Worm (Caenorhabditis elegans): ENCODE results near the gene C35D10.10.

DNA sequence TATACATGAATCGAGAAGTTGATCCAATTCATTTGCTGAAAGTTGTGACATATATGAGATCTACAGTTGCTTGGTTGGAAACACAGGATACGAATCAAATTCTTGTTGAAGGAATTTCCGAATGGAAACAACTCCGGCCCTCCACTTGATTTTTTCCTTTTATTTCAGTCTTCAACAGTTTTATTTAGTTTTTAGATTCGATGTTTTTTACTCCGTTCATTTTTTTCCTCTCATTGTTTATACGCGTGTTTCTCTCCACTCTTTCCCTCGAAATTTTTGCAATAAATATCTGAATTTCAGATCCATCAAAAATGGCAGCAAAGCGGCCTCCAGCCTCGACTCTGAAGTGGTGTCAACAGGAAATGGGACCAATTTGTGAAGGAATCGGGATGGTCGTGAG is 1.5 kb upstream of the C35D10.10 start, which contains the start of gene coq-8:
- TF ChIP-seq tbx-37 (GFP tag; conservative IDR thresholded peaks at IDR 0.05) (no peak), ceh-36 (tag; optimal IDR thresholded peaks at IDR 0.05) (no peak)

Measured in whole organism, early embryonic.